Fruit fly (Drosophila melanogaster): ENCODE results near the gene CG33689.

The CG33689 gene

DNA sequence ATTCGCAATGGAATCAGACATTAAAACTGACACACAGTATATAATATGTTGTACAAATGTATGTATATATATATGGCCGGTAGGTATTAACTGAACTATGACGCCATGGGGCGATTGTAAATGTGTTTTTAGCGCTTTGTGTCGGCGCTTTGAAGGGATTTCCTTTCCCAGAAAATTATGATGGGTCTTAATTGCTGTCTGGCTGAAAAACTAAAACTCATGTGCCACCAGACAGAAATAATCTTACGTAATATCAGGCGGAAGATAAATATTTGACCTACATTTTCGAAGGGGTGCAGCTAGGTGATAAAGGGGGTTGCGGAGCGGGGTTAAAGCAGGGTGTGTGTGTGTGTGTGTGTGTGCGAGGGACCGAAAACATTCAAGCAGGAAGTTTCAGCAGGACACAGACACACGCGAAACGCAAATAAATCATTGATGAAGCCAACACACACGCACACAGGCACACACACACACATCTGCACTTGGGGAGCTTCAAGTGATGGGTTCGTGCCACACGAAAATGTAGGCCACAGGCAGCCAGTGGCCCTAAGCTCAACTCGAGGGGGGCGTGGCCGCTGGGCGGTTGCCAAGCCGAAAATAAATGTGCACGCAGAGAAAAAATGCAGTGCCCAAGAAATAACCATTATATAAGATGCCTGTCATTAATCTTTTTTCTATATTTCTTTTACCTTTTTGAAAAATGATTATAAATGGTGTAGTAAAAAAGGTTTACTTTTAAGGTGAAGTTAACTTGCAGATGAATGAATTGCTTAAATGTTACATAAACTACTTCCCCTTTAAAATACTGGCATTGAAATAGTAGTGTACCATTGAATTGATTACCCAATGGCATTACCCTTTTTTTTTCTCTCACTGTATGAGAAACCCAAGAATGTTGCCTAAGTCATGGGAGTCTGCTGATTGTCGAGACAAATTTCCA is 42.5 kb upstream of the CG33689 start (continued):
- TF ChIP-seq CG16863 (GFP tag; optimal IDR thresholded peaks at IDR 0.05) = peak; percentile 35
- peak; percentile 12 for TF ChIP-seq Max (GFP tag; optimal IDR thresholded peaks at IDR 0.05)
- peak; percentile 72 for TF ChIP-seq CG2120 (GFP tag; optimal IDR thresholded peaks at IDR 0.05)
- no peak for TF ChIP-seq Dfd (GFP tag; optimal IDR thresholded peaks at IDR 0.05)
- TF ChIP-seq CG9876 (GFP tag; optimal IDR thresholded peaks at IDR 0.05) = no peak
- TF ChIP-seq abd-A (tag; optimal IDR thresholded peaks at IDR 0.05) = no peak
- TF ChIP-seq CG4820 (GFP tag; optimal IDR thresholded peaks at IDR 0.05) = peak; percentile 59
- TF ChIP-seq h (optimal IDR thresholded peaks at IDR 0.05) = no peak
- TF ChIP-seq CG2712 (tag; optimal IDR thresholded peaks at IDR 0.05) = peak; percentile 58
- no peak for TF ChIP-seq CG17186 (GFP tag; optimal IDR thresholded peaks at IDR 0.05)
- TF ChIP-seq CG18599 (GFP tag; optimal IDR thresholded peaks at IDR 0.05) = peak; percentile 56
- no peak for TF ChIP-seq jing (GFP tag; optimal IDR thresholded peaks at IDR 0.05)
- no peak for TF ChIP-seq Scr (GFP tag; IDR thresholded peaks at IDR 0.05; ENCODE audit: partially characterized antibody)
- peak; percentile 9 for TF ChIP-seq Atf3 (GFP tag; optimal IDR thresholded peaks at IDR 0.05)
- TF ChIP-seq sqz (GFP tag; optimal IDR thresholded peaks at IDR 0.05) = peak; percentile 17
- no peak for TF ChIP-seq kah (GFP tag; optimal IDR thresholded peaks at IDR 0.05)
- TF ChIP-seq Eip74EF (GFP tag; optimal IDR thresholded peaks at IDR 0.05) = peak in 1 of 2 experiments; percentile 28
- peak; percentile 76 for TF ChIP-seq CG2678 (tag; optimal IDR thresholded peaks at IDR 0.05)
- no peak for TF ChIP-seq CG14050 (GFP tag; IDR thresholded peaks at IDR 0.05)
- TF ChIP-seq CG34376 (GFP tag; optimal IDR thresholded peaks at IDR 0.05) = no peak
- TF ChIP-seq CG4854 (GFP tag; optimal IDR thresholded peaks at IDR 0.05) = peak; percentile 34
- TF ChIP-seq CG7745 (tag; optimal IDR thresholded peaks at IDR 0.05) = no peak
- peak; percentile 24; the same call in 1 of the 2 replicates for TF ChIP-seq gsb (GFP tag; IDR thresholded peaks at IDR 0.05)
- no peak for TF ChIP-seq CG4707 (GFP tag; optimal IDR thresholded peaks at IDR 0.05)
- peak; percentile 71 for TF ChIP-seq CG30403 (GFP tag; optimal IDR thresholded peaks at IDR 0.05)
- TF ChIP-seq CG17912 (GFP tag; optimal IDR thresholded peaks at IDR 0.05) = no peak
- peak; percentile 21 for TF ChIP-seq CG8944 (GFP tag; optimal IDR thresholded peaks at IDR 0.05)
- no peak for TF ChIP-seq exex (tag; optimal IDR thresholded peaks at IDR 0.05)
- peak; percentile 35 to 68 for TF ChIP-seq Hr51 (GFP tag; optimal IDR thresholded peaks at IDR 0.05)
- TF ChIP-seq CG12071 (GFP tag; optimal IDR thresholded peaks at IDR 0.05) = no peak
- no peak for TF ChIP-seq tup (GFP tag; optimal IDR thresholded peaks at IDR 0.05)
- peak; percentile 15 for TF ChIP-seq Mad (GFP tag; optimal IDR thresholded peaks at IDR 0.05)
- TF ChIP-seq gcm (GFP tag; optimal IDR thresholded peaks at IDR 0.05) = peak; percentile 44
- peak; percentile 12 for TF ChIP-seq D19A (tag; optimal IDR thresholded peaks at IDR 0.05)
- TF ChIP-seq dan (GFP tag; IDR thresholded peaks at IDR 0.05) = no peak
- TF ChIP-seq CG1233 (GFP tag; optimal IDR thresholded peaks at IDR 0.05) = no peak
- no peak for TF ChIP-seq Sry-β (GFP tag; optimal IDR thresholded peaks at IDR 0.05)
- 0 out of 2 replicates have a peak, but pooled peaks have one; percentile 13 for TF ChIP-seq peb (GFP tag; IDR thresholded peaks at IDR 0.05)
- TF ChIP-seq bbx (GFP tag; IDR thresholded peaks at IDR 0.05; ENCODE audit: partially characterized antibody) = no peak
- TF ChIP-seq Taf1 (GFP tag; IDR thresholded peaks at IDR 0.05) = no peak
- TF ChIP-seq CG4360 (GFP tag; IDR thresholded peaks at IDR 0.05) = 0 out of 2 replicates have a peak, but pooled peaks have one; percentile 25
- TF ChIP-seq Dll (GFP tag; IDR thresholded peaks at IDR 0.05; ENCODE audit: partially characterized antibody) = no peak
- peak in 1 of 2 experiments; percentile 59 for TF ChIP-seq chif (GFP tag; optimal IDR thresholded peaks at IDR 0.05)
- no peak for TF ChIP-seq CG43689 (GFP tag; IDR thresholded peaks at IDR 0.05)
- TF ChIP-seq seq (GFP tag; IDR thresholded peaks at IDR 0.05) = 0 out of 2 replicates have a peak, but pooled peaks have one; percentile 31
- TF ChIP-seq Side (GFP tag; optimal IDR thresholded peaks at IDR 0.05) = peak; percentile 27
- TF ChIP-seq hth (optimal IDR thresholded peaks at IDR 0.05) = no peak
- TF ChIP-seq CG12219 (GFP tag; optimal IDR thresholded peaks at IDR 0.05) = peak; percentile 7
